Fruit fly (Drosophila melanogaster): Measurements from ENCODE around the gene CG42570.

- no peak for TF ChIP-seq Myc (optimal IDR thresholded peaks at IDR 0.05)
- no peak for TF ChIP-seq ttk (optimal IDR thresholded peaks at IDR 0.05)
- TF ChIP-seq insv (optimal IDR thresholded peaks at IDR 0.05): no peak
- TF ChIP-seq h (optimal IDR thresholded peaks at IDR 0.05): no peak
- no peak for TF ChIP-seq psq (optimal IDR thresholded peaks at IDR 0.05)
Measured at dm6 chr3L:15679420-15679819, 38.2 kb upstream of the CG42570 start, which contains the start of gene CG7304.

All from Kc167 (cell line).